Worm (Caenorhabditis elegans): ENCODE measurements around the gene F19G12.1.

DNA sequence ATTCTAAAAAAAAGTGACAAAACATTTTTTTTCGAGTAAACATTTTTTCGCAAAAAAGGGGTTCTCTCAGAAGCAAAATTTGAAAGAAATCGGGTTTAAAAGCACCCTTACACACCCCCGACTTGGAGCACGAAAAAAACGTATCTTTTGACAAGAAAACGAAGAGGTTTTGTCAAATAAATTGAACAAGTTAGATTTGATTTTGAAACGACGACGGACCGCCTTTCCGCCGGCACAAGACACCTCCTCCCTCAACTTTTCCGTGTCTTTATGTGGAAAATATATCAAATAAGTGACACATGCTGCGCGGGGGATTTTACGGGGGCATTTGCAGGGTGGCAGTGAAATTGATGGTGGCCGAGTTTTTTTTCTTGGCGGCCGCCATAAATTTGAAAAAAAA is 37.2 kb downstream of the F19G12.1 start:
- TF ChIP-seq him-1 (tag; optimal IDR thresholded peaks at IDR 0.05) (no peak), dao-5 (tag; optimal IDR thresholded peaks at IDR 0.05) (no peak), W03F9.2 (tag; optimal IDR thresholded peaks at IDR 0.05) (no peak)

Data from whole organism, L4/young adult.